Worm (Caenorhabditis elegans) whole organism, L4 larva: Measurements from ENCODE around the gene T07C4.12.

ENCODE experiments used
- D1046.2 ChIP-seq: fragments of 200-800 bp; sonication (Bioruptor generic); IDR thresholded peaks from 2 replicates; pipeline ENCODE4 v1.3.6; 2022; ENCODE audit warnings: missing genetic modification characterization, missing compliant biosample characterization
- F37D6.2 ChIP-seq: sonication (generic microtip); optimal IDR thresholded peaks from 2 replicates; lab custom pipeline; 2016; ENCODE audit warnings: mild to moderate bottlenecking, missing genetic modification characterization, missing compliant biosample characterization
- dmd-6 ChIP-seq: fragments of 200-800 bp; sonication (Bioruptor generic); IDR thresholded peaks from 2 replicates; pipeline ENCODE4 v1.3.6; 2022; ENCODE audit warnings: missing genetic modification reagents, missing genetic modification characterization, missing compliant biosample characterization
- dmd-8 ChIP-seq: fragments of 200-800 bp; sonication (Bioruptor generic); IDR thresholded peaks from 2 replicates; pipeline ENCODE4 v1.3.6; 2022; ENCODE audit warnings: missing genetic modification characterization, missing compliant biosample characterization
- egl-43 ChIP-seq: fragments of 200-800 bp; sonication (Bioruptor generic); IDR thresholded peaks from 2 replicates; pipeline ENCODE4 v1.3.6; 2022; ENCODE audit warnings: missing genetic modification reagents, missing genetic modification characterization, missing compliant biosample characterization
- fkh-10 ChIP-seq: fragments of 150-350 bp; optimal IDR thresholded peaks from 2 replicates; lab custom pipeline; 2014; ENCODE audit warnings: missing biosample characterization, missing genetic modification reagents, missing genetic modification characterization
- hif-1 ChIP-seq, 2 experiments: sonication (generic microtip); optimal IDR thresholded peaks; 2 replicates each; lab custom pipeline; 2016 to 2017; ENCODE audit warnings: missing compliant biosample characterization in 2 of 2, missing genetic modification characterization in 2 of 2, missing genetic modification reagents in 2 of 2, missing genotype in 2 of 2, mild to moderate bottlenecking in 1 of 2
- hlh-30 ChIP-seq: sonication (generic microtip); optimal IDR thresholded peaks from 2 replicates; lab custom pipeline; 2017; ENCODE audit warnings: antibody characterized with exemption, mild to moderate bottlenecking, missing genetic modification characterization, missing compliant biosample characterization; ENCODE audit not compliant: insufficient read depth
- lin-39 ChIP-seq: fragments of 150-350 bp; optimal IDR thresholded peaks from 2 replicates; lab custom pipeline; 2014; ENCODE audit warnings: missing biosample characterization, missing genetic modification reagents, missing genetic modification characterization
- lir-3 ChIP-seq: sonication (generic microtip); optimal IDR thresholded peaks from 2 replicates; lab custom pipeline; 2016; ENCODE audit warnings: mild to moderate bottlenecking, missing genetic modification characterization, missing compliant biosample characterization
- nhr-11 ChIP-seq: fragments of 150-350 bp; optimal IDR thresholded peaks from 2 replicates; lab custom pipeline; 2014; ENCODE audit warnings: missing biosample characterization, missing genetic modification characterization
- php-3 ChIP-seq: fragments of 200-800 bp; sonication (Bioruptor generic); IDR thresholded peaks from 2 replicates; pipeline ENCODE4 v1.3.6; 2022; ENCODE audit warnings: missing genetic modification reagents, missing genetic modification characterization, missing compliant biosample characterization
- spr-3 ChIP-seq: fragments of 200-800 bp; sonication (Bioruptor generic); optimal IDR thresholded peaks from 2 replicates; lab custom pipeline; 2018; ENCODE audit warnings: mild to moderate bottlenecking, missing genetic modification characterization, missing compliant biosample characterization
- tra-1 ChIP-seq: fragments of 200-800 bp; sonication (Bioruptor generic); IDR thresholded peaks from 2 replicates; pipeline ENCODE4 v1.3.6; 2022; ENCODE audit warnings: missing genetic modification reagents, missing genetic modification characterization, missing compliant biosample characterization
- unc-62 ChIP-seq, 3 experiments: fragments of 150-350 bp in 1 of 3; sonication (generic microtip); optimal IDR thresholded peaks in 2 of 3; peaks in 1 of 3; 1 replicate in 1 of 3; 2 replicates in 2 of 3; lab custom pipeline; 2014 to 2017; ENCODE audit warnings: missing biosample characterization in 3 of 3, missing genetic modification characterization in 3 of 3, missing genetic modification reagents in 3 of 3, missing genotype in 1 of 3
- zag-1 ChIP-seq: fragments of 150-350 bp; optimal IDR thresholded peaks from 2 replicates; lab custom pipeline; 2014; ENCODE audit warnings: missing biosample characterization, missing genetic modification characterization

T07C4.12 gene

DNA sequence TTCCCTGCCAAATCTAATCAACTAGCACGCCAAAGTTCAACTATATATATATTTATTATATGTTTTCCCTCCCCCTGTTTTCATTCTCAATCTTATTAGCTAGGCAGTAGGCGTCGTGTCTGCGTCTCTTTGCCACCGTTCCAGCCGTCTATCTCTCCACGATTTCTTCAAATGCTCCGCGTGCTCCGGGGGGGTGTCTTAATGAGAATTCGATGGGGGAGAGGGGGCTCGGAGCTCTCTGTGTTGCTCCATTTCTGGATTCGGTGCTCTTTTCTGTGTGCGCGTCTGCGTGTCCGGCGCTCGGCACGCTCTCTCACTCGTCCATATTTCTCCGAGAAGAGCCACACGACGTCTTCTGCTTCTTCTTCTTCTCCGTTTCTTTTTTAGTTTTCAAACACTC lies 48.2 kb downstream of the T07C4.12 start (continued):
- peak; percentile 65; the same call in 1 of the 2 replicates for TF ChIP-seq egl-43 (GFP tag; lab: Robert Waterston, UW)
- TF ChIP-seq unc-62 (GFP tag; optimal IDR thresholded peaks at IDR 0.05 in 1 of 2; lab: Kevin White, UChicago), result peak in 1 of 2 experiments; percentile 82
- TF ChIP-seq unc-62 (tag; optimal IDR thresholded peaks at IDR 0.05; lab: Kevin White, UChicago), result no peak
- TF ChIP-seq fkh-10 (GFP tag; lab: Kevin White, UChicago), result peak; percentile 61
- TF ChIP-seq lin-39 (tag; lab: Kevin White, UChicago), result no peak
- no peak for TF ChIP-seq spr-3
- TF ChIP-seq dmd-6 (GFP tag; lab: Robert Waterston, UW), result peak; percentile 55
- TF ChIP-seq php-3 (GFP tag; lab: Robert Waterston, UW), result no peak
- 0 out of 2 replicates have a peak, but pooled peaks have one; percentile 35 for TF ChIP-seq tra-1 (GFP tag; lab: Robert Waterston, UW)
- no peak for TF ChIP-seq dmd-8 (GFP tag; lab: Robert Waterston, UW)
- TF ChIP-seq hif-1 (tag; optimal IDR thresholded peaks at IDR 0.05; lab: Kevin White, UChicago), result peak in 1 of 2 experiments; percentile 55
- TF ChIP-seq zag-1, result peak; percentile 33
- 0 out of 2 replicates have a peak, but pooled peaks have one; percentile 72 for TF ChIP-seq D1046.2 (GFP tag; lab: Robert Waterston, UW)
- TF ChIP-seq F37D6.2, result peak; percentile 68
- peak; percentile 13 for TF ChIP-seq nhr-11 (tag; lab: Kevin White, UChicago)
- peak; percentile 65 for TF ChIP-seq hlh-30 (tag; lab: Kevin White, UChicago)
- TF ChIP-seq lir-3, result no peak
